Fruit fly (Drosophila melanogaster): ENCODE measurements around the gene Coa8.

- TF ChIP-seq Pif1B (GFP tag; optimal IDR thresholded peaks at IDR 0.05) (no peak), EcR (GFP tag; optimal IDR thresholded peaks at IDR 0.05) (no peak), CG34367 (tag; optimal IDR thresholded peaks at IDR 0.05) (no peak), CG13204 (GFP tag; optimal IDR thresholded peaks at IDR 0.05) (no peak), CG14655 (GFP tag; optimal IDR thresholded peaks at IDR 0.05) (no peak), CG4496 (GFP tag; IDR thresholded peaks at IDR 0.05) (no peak), Ets98B (GFP tag; IDR thresholded peaks at IDR 0.05) (peak; percentile 29; the same call in 1 of the 2 replicates), rn (GFP tag; IDR thresholded peaks at IDR 0.05) (no peak)
These were observed 11.4 kb upstream of the Coa8 start, which contains the start of the genes CG14803 and Pex5 for dm6 chrX:1868586-1869111.

Measured in whole organism, pupa.